Fruit fly (Drosophila melanogaster): ENCODE data around the gene Cpr64Ad.
A peak's percentile ranks its signal among the peaks of the same experiment; 100 is the strongest.

DNA sequence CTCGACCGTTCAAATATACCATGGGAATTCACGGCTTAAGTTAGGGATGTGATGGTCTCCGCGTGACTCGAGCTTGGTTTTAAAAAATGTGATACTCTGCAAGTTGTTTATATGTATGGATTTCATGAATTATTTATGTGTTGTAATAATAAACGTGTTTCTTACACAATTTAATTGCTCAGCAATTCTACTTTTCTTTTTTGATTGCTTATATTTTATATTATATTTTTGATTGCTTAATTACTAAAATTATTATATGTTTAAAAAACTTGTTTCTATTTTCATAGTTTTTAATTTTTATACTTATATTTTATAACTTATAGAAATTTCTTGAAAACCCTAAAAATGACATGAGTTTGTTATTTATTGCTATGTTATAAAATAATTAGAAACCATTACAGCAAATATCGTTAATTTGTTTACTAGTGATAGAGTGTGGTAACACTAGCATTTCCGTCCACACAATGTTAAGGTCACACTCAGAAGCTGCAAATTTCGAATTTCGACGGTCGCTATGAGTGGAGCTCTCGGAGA, 39.2 kb downstream of the Cpr64Ad start, which contains the start of the genes ago and CG1265:
- TF ChIP-seq CG8159 (tag; optimal IDR thresholded peaks at IDR 0.05) (peak; percentile 39), gl (tag; optimal IDR thresholded peaks at IDR 0.05) (no peak)

Measured in whole organism, pupa.